Worm (Caenorhabditis elegans): Measurements from ENCODE around the gene F59F5.5.

DNA sequence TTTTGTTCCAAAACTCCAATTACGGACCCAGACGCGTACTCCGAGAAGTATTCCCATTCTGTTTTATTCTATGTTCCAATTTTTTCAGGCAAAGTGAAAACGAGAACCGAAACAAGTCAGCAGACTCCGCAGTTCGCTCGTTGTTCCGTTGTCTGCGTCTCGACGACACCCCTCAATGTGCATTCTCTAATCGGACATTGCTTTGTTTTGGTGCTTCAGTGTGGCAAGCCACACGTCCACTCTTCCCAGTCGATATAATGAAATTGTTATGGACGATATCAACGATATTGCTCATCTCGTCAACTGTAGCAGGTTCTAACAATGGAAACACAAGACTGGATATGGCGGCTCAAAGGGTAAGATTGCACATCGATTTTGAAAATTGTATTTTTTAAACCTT lies 31.1 kb downstream of the F59F5.5 start, which contains the start of gene nhx-5:
- TF ChIP-seq lin-39 (tag; optimal IDR thresholded peaks at IDR 0.05) (peak; percentile 53), ceh-82 (tag; optimal IDR thresholded peaks at IDR 0.05) (no peak), ztf-11 (tag; optimal IDR thresholded peaks at IDR 0.05) (no peak), unc-39 (tag; optimal IDR thresholded peaks at IDR 0.05) (no peak), mdl-1 (tag; optimal IDR thresholded peaks at IDR 0.05) (no peak), nhr-77 (tag; optimal IDR thresholded peaks at IDR 0.05) (no peak), sea-2 (GFP tag; optimal IDR thresholded peaks at IDR 0.05) (no peak), fkh-10 (GFP tag; optimal IDR thresholded peaks at IDR 0.05) (no peak), ztf-4 (tag; optimal IDR thresholded peaks at IDR 0.05) (no peak)
